Worm (Caenorhabditis elegans) whole organism, L1 larva: ENCODE measurements around the gene nhr-246.

Experiments
- aly-2 ChIP-seq: fragments of 150-350 bp; optimal IDR thresholded peaks from 2 replicates; lab custom pipeline; 2014; ENCODE audit warnings: missing biosample characterization, missing genetic modification characterization
- elt-2 ChIP-seq: sonication (generic microtip); optimal IDR thresholded peaks from 2 replicates; lab custom pipeline; 2016; ENCODE audit warnings: missing genetic modification characterization, mild to moderate bottlenecking, inconsistent platforms, missing compliant biosample characterization, missing genetic modification reagents
- jun-1 ChIP-seq: fragments of 150-350 bp; optimal IDR thresholded peaks from 2 replicates; lab custom pipeline; 2014; ENCODE audit warnings: missing biosample characterization, missing genetic modification reagents, missing genetic modification characterization
- lin-13 ChIP-seq: fragments of 150-350 bp; optimal IDR thresholded peaks from 2 replicates; lab custom pipeline; 2014; ENCODE audit warnings: missing biosample characterization, missing genetic modification reagents, missing genetic modification characterization
- lin-35 ChIP-seq, 2 experiments: fragments of 150-350 bp; optimal IDR thresholded peaks; 2 replicates each; lab custom pipeline; 2014; ENCODE audit warnings: missing biosample characterization in 2 of 2, missing genetic modification characterization in 2 of 2, missing genetic modification reagents in 2 of 2
- nhr-12 ChIP-seq: sonication (generic microtip); optimal IDR thresholded peaks from 2 replicates; lab custom pipeline; 2017; ENCODE audit warnings: missing biosample characterization, missing genetic modification characterization
- nhr-237 ChIP-seq: fragments of 150-350 bp; optimal IDR thresholded peaks from 2 replicates; lab custom pipeline; 2014; ENCODE audit warnings: missing biosample characterization, missing genetic modification characterization
- nhr-90 ChIP-seq: sonication (generic microtip); optimal IDR thresholded peaks from 2 replicates; lab custom pipeline; 2016; ENCODE audit warnings: mild to moderate bottlenecking, missing genetic modification characterization, missing compliant biosample characterization; ENCODE audit not compliant: poor library complexity
- xbp-1 ChIP-seq: sonication (generic microtip); optimal IDR thresholded peaks from 2 replicates; lab custom pipeline; 2016; ENCODE audit warnings: missing genetic modification characterization, missing compliant biosample characterization

- TF ChIP-seq lin-35 (GFP tag; optimal IDR thresholded peaks at IDR 0.05; lab: Kevin White, UChicago): no peak
- no peak for TF ChIP-seq elt-2 (tag; lab: Kevin White, UChicago)
- TF ChIP-seq aly-2 (tag; lab: Kevin White, UChicago): no peak
- no peak for TF ChIP-seq lin-13 (GFP tag; lab: Kevin White, UChicago)
- TF ChIP-seq nhr-90 (tag; lab: Kevin White, UChicago): no peak
- no peak for TF ChIP-seq xbp-1 (tag; lab: Kevin White, UChicago)
- TF ChIP-seq nhr-237: no peak
- TF ChIP-seq nhr-12 (tag; lab: Kevin White, UChicago): no peak
- TF ChIP-seq jun-1: no peak
Measured at ce11 chrV:15287856-15288255, 28.4 kb upstream of the nhr-246 start, which contains the start of gene cyp-34A1.
